Worm (Caenorhabditis elegans) whole organism, L3 larva: ENCODE measurements around the gene cyp-33C6.

ENCODE experiments used
- ama-1 ChIP-seq: fragments of 150-350 bp; optimal IDR thresholded peaks from 2 replicates; lab custom pipeline; 2018
- daf-12 ChIP-seq: fragments of 150-350 bp; optimal IDR thresholded peaks from 2 replicates; lab custom pipeline; 2014; ENCODE audit warnings: missing biosample characterization, missing genetic modification reagents, missing genetic modification characterization
- jun-1 ChIP-seq: fragments of 150-350 bp; optimal IDR thresholded peaks from 2 replicates; lab custom pipeline; 2014; ENCODE audit warnings: missing biosample characterization, missing genetic modification reagents, missing genetic modification characterization
- nhr-43 ChIP-seq: sonication (generic microtip); optimal IDR thresholded peaks from 2 replicates; lab custom pipeline; 2016; ENCODE audit warnings: mild to moderate bottlenecking, missing genetic modification characterization, missing compliant biosample characterization; ENCODE audit not compliant: poor library complexity, severe bottlenecking
- pha-4 ChIP-seq: fragments of 150-350 bp; optimal IDR thresholded peaks from 2 replicates; lab custom pipeline; 2014; ENCODE audit warnings: missing biosample characterization, missing genetic modification reagents, missing genetic modification characterization
- sea-2 ChIP-seq: fragments of 150-350 bp; sonication (generic microtip); optimal IDR thresholded peaks from 4 replicates; lab custom pipeline; 2014; ENCODE audit warnings: missing biosample characterization, missing genetic modification reagents, missing genetic modification characterization
- snpc-4 ChIP-seq: fragments of 150-350 bp; optimal IDR thresholded peaks from 2 replicates; lab custom pipeline; 2014; ENCODE audit warnings: missing biosample characterization, missing genetic modification characterization
- unc-62 ChIP-seq: fragments of 150-350 bp; sonication (generic microtip); optimal IDR thresholded peaks from 4 replicates; lab custom pipeline; 2014; ENCODE audit warnings: missing biosample characterization, missing genetic modification reagents, missing genetic modification characterization
- zag-1 ChIP-seq: fragments of 150-350 bp; optimal IDR thresholded peaks from 2 replicates; lab custom pipeline; 2014; ENCODE audit warnings: missing biosample characterization, missing genetic modification characterization

- no peak for TF ChIP-seq ama-1 (lab: Kevin White, UChicago)
- TF ChIP-seq daf-12: no peak
- TF ChIP-seq unc-62 (GFP tag; lab: Kevin White, UChicago): no peak
- no peak for TF ChIP-seq nhr-43
- no peak for TF ChIP-seq zag-1
- no peak for TF ChIP-seq sea-2 (GFP tag; lab: Kevin White, UChicago)
- TF ChIP-seq snpc-4 (tag; lab: Kevin White, UChicago): no peak
- TF ChIP-seq jun-1: no peak
- TF ChIP-seq pha-4: no peak
Measured at ce11 chrV:2216927-2217326, 32.3 kb downstream of the cyp-33C6 start.
